Worm (Caenorhabditis elegans): ENCODE measurements around the gene col-132.

The col-132 gene

ce11 chrIV:13090967-13091366 lies at the start of gene col-132:
Gene col-132, minus strand, starts transcription at chrIV:13091067.
- TF ChIP-seq unc-62 (GFP tag; optimal IDR thresholded peaks at IDR 0.05), result no peak

- no peak for TF ChIP-seq unc-62 (GFP tag; optimal IDR thresholded peaks at IDR 0.05)
Measured at ce11 chrIV:13127720-13128119, 36.9 kb upstream of the col-132 start.

- TF ChIP-seq unc-62 (GFP tag; optimal IDR thresholded peaks at IDR 0.05), result no peak
Measured at ce11 chrIV:13125999-13126398, 35.1 kb upstream of the col-132 start.

- TF ChIP-seq unc-62 (GFP tag; optimal IDR thresholded peaks at IDR 0.05), result no peak
Measured at ce11 chrIV:13121396-13121795, 30.5 kb upstream of the col-132 start.

ce11 chrIV:13118794-13119193 lies 27.9 kb upstream of the col-132 start, which contains the start of gene unc-30:
Gene unc-30, plus strand, starts transcription at chrIV:13118977.
- no peak for TF ChIP-seq unc-62 (GFP tag; optimal IDR thresholded peaks at IDR 0.05)

ce11 chrIV:13116679-13117078 lies 25.8 kb upstream of the col-132 start:
- TF ChIP-seq unc-62 (GFP tag; optimal IDR thresholded peaks at IDR 0.05), result no peak

ce11 chrIV:13112982-13113381 lies 22.1 kb upstream of the col-132 start, which contains the start of gene best-2:
Gene best-2, minus strand, starts transcription at chrIV:13113082.
- TF ChIP-seq unc-62 (GFP tag; optimal IDR thresholded peaks at IDR 0.05), result no peak

- no peak for TF ChIP-seq unc-62 (GFP tag; optimal IDR thresholded peaks at IDR 0.05)
Measured at ce11 chrIV:13110876-13111275, 20.0 kb upstream of the col-132 start.

- TF ChIP-seq unc-62 (GFP tag; optimal IDR thresholded peaks at IDR 0.05), result no peak
Measured at ce11 chrIV:13109751-13110150, 18.9 kb upstream of the col-132 start, which contains the start of gene best-1. Gene best-1, minus strand, starts transcription at chrIV:13109779.

- no peak for TF ChIP-seq unc-62 (GFP tag; optimal IDR thresholded peaks at IDR 0.05)
Measured at ce11 chrIV:13108430-13108829, 17.6 kb upstream of the col-132 start.

ce11 chrIV:13107359-13107758 lies 16.5 kb upstream of the col-132 start, which contains the start of gene B0564.2:
Gene B0564.2, plus strand, starts transcription at chrIV:13107659.
- TF ChIP-seq unc-62 (GFP tag; optimal IDR thresholded peaks at IDR 0.05), result no peak

- TF ChIP-seq unc-62 (GFP tag; optimal IDR thresholded peaks at IDR 0.05), result no peak
Measured at ce11 chrIV:13104900-13105299, 14.0 kb upstream of the col-132 start, which contains the start of gene rde-11. Gene rde-11, plus strand, starts transcription at chrIV:13105200.

- TF ChIP-seq unc-62 (GFP tag; optimal IDR thresholded peaks at IDR 0.05), result no peak
Measured at ce11 chrIV:13100415-13100814, 9.5 kb upstream of the col-132 start, which contains the start of gene fask-1. Gene fask-1, plus strand, starts transcription at chrIV:13100715.

ce11 chrIV:13098652-13099051 lies 7.8 kb upstream of the col-132 start, which contains the start of the genes dli-1, tin-9.2 and exos-4.1:
Gene dli-1, minus strand, starts transcription at chrIV:13098792.
Gene tin-9.2, plus strand, starts transcription at chrIV:13098995.
Gene exos-4.1, plus strand, starts transcription at chrIV:13098999.
- TF ChIP-seq unc-62 (GFP tag; optimal IDR thresholded peaks at IDR 0.05), result no peak

ce11 chrIV:13096778-13097177 lies 5.9 kb upstream of the col-132 start:
- TF ChIP-seq unc-62 (GFP tag; optimal IDR thresholded peaks at IDR 0.05), result no peak

ce11 chrIV:13095462-13095861 lies 4.6 kb upstream of the col-132 start, which contains the start of gene rfc-3:
Gene rfc-3, plus strand, starts transcription at chrIV:13095762.
- TF ChIP-seq unc-62 (GFP tag; optimal IDR thresholded peaks at IDR 0.05), result no peak

ce11 chrIV:13093677-13094076 lies 2.8 kb upstream of the col-132 start, which contains the start of the genes prcc-1 and C39E9.12:
Gene prcc-1, minus strand, starts transcription at chrIV:13093795.
Gene C39E9.12, plus strand, starts transcription at chrIV:13094007.
- TF ChIP-seq unc-62 (GFP tag; optimal IDR thresholded peaks at IDR 0.05), result no peak
